Fruit fly (Drosophila melanogaster) whole organism, prepupa: ENCODE data around the gene shd.
A peak's percentile ranks its signal among the peaks of the same experiment; 100 is the strongest.

Source experiments
- Gug ChIP-seq: fragments of 200-800 bp; sonication (Bioruptor generic); IDR thresholded peaks from 2 replicates; pipeline ENCODE4 v1.3.6; 2022; ENCODE audit warnings: missing biosample characterization, missing genetic modification characterization
- Sox14 ChIP-seq: fragments of 200-800 bp; sonication (Bioruptor generic); optimal IDR thresholded peaks from 3 replicates; lab custom pipeline; 2016; ENCODE audit warnings: missing biosample characterization, missing genetic modification characterization

DNA sequence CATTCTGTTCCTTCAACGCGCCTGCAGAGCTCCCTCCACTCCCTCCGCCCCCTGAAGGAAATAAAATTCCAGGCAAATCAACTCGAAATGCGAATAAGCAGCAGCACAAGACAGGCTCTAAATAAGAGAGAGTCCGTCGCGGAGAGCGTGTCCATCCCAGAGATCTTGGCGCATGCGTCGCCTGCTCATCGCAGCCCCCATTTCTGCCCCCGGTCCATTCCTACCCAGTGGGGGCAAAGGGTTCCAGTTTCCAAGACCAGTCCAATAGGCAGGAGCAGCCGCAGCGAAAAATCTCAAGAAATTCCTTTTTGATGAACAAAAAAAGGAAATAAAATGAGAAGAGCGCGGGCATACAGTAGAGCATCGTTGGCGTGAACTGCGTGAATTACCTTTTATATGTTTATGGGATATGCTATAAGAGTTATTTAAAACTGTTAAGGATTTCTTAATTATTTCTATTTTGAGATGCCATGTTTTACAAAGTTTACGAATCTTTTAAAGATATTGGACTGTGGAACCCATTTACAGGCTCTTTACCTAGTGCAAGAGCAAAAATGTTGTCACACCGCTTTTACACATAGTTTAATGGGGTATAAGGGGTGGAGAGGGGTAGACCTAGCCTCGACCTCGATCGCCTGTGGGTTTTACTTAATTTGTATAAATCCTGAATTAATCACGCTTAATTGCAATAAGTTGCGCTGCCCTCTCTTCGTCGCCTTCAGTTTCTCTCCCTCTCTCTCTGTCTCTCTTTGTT lies 19.9 kb downstream of the shd start:
- peak; percentile 93 for TF ChIP-seq Sox14
- peak; percentile 81 for TF ChIP-seq Gug (GFP tag; lab: Robert Waterston, UW)
